Fruit fly (Drosophila melanogaster): ENCODE results near the gene ckd.

DNA sequence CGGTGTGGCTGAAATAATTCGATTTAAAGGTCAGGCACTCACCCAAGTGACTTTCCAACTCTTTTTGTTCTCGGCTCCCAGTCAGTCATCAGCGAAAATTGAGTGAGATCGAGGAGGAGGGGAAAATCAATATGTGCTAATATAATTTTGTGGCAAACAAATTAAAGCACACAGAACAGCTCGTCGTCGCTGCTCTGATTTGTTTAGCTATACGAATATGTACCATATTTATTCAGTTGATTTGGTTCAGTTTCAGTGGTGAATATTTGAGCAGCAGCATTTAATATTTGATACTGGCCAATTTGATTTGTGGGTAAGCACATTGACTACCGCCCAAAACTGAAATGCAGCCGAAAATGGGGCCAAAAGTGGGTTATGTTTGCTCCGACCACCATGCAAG, 47.8 kb downstream of the ckd start:
- TF ChIP-seq CG1621 (tag; optimal IDR thresholded peaks at IDR 0.05) = no peak
- peak; percentile 84 for TF ChIP-seq fkh (GFP tag; optimal IDR thresholded peaks at IDR 0.05)
- TF ChIP-seq Sox15 (GFP tag; optimal IDR thresholded peaks at IDR 0.05) = no peak
- no peak for TF ChIP-seq CG11902 (GFP tag; optimal IDR thresholded peaks at IDR 0.05)
- TF ChIP-seq Hr38 (GFP tag; optimal IDR thresholded peaks at IDR 0.05) = no peak
- TF ChIP-seq CG8119 (GFP tag; IDR thresholded peaks at IDR 0.05) = no peak
- no peak for TF ChIP-seq fd59A (GFP tag; optimal IDR thresholded peaks at IDR 0.05)
